Fruit fly (Drosophila melanogaster) Kc167 (cell line): Measurements from ENCODE around the gene sosie.

Experiments
- Myc ChIP-seq: fragments of >200 bp; optimal IDR thresholded peaks from 2 replicates; lab custom pipeline; 2017; ENCODE audit warnings: missing external identifiers
- Sin3A ChIP-seq: fragments of >200 bp; optimal IDR thresholded peaks from 2 replicates; lab custom pipeline; 2018; ENCODE audit warnings: missing external identifiers
- h ChIP-seq: fragments of >200 bp; optimal IDR thresholded peaks from 3 replicates; lab custom pipeline; 2018; ENCODE audit warnings: missing external identifiers
- insv ChIP-seq: fragments of >200 bp; optimal IDR thresholded peaks from 3 replicates; lab custom pipeline; 2018; ENCODE audit warnings: missing external identifiers
- psq ChIP-seq: fragments of >200 bp; optimal IDR thresholded peaks from 2 replicates; lab custom pipeline; 2017; ENCODE audit warnings: missing external identifiers

DNA sequence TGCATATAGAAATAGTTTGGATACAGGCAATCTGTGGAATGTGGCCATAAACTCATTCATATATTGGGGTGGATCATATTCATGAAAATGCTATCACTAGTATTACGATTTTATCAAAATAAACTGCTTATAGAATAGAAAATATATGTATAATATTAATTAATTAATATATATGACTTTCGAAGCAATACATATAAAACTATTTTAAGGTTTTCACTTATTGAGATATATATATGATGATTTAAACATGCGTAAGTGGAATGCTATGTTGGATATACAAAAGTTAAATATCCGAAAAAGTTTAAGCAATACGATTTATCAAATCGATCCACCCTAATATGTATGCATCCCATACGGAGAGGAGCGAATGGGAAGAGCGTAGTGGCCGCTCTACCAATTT is 35.2 kb upstream of the sosie start:
- TF ChIP-seq Myc (lab: Kevin White, UChicago) = no peak
- TF ChIP-seq psq (lab: Kevin White, UChicago) = no peak
- TF ChIP-seq h (lab: Kevin White, UChicago) = no peak
- no peak for TF ChIP-seq insv
- no peak for TF ChIP-seq Sin3A (lab: Kevin White, UChicago)
